Worm (Caenorhabditis elegans): ENCODE data around the gene best-14.

The best-14 gene

ce11 chrV:10536808-10537207, 21.0 kb upstream of the best-14 start (continued):
- peak; percentile 62 for TF ChIP-seq elt-2 (tag; optimal IDR thresholded peaks at IDR 0.05)
- peak; percentile 94 for TF ChIP-seq xbp-1 (tag; optimal IDR thresholded peaks at IDR 0.05)
- peak; percentile 78 for TF ChIP-seq egl-13 (tag; optimal IDR thresholded peaks at IDR 0.05)
- TF ChIP-seq fos-1 (tag; optimal IDR thresholded peaks at IDR 0.05): peak; percentile 92
- peak; percentile 94 for TF ChIP-seq nhr-19 (GFP tag; conservative IDR thresholded peaks at IDR 0.05)
- TF ChIP-seq nhr-77 (tag; optimal IDR thresholded peaks at IDR 0.05): peak; percentile 90
- peak; percentile 86 for TF ChIP-seq lir-3 (tag; optimal IDR thresholded peaks at IDR 0.05; ENCODE audit: poor library complexity)
- TF ChIP-seq mep-1 (tag; optimal IDR thresholded peaks at IDR 0.05): peak; percentile 99
- peak; percentile 84 for TF ChIP-seq ceh-88 (GFP tag; IDR thresholded peaks at IDR 0.05)
- peak; percentile 93 for TF ChIP-seq nhr-90 (tag; optimal IDR thresholded peaks at IDR 0.05; ENCODE audit: poor library complexity)
- TF ChIP-seq ceh-63 (GFP tag; optimal IDR thresholded peaks at IDR 0.05): no peak
- TF ChIP-seq nhr-47 (tag; optimal IDR thresholded peaks at IDR 0.05): peak; percentile 96
- peak; percentile 91 for TF ChIP-seq fkh-8 (tag; optimal IDR thresholded peaks at IDR 0.05)
- TF ChIP-seq nhr-11 (tag; optimal IDR thresholded peaks at IDR 0.05): peak; percentile 74
- TF ChIP-seq pag-3 (tag; optimal IDR thresholded peaks at IDR 0.05; ENCODE audit: borderline replicate concordance, insufficient read depth): no peak
- TF ChIP-seq aly-2 (tag; optimal IDR thresholded peaks at IDR 0.05): peak; percentile 89
- no peak for TF ChIP-seq nhr-28 (tag; optimal IDR thresholded peaks at IDR 0.05)
- peak; percentile 96 for TF ChIP-seq rnt-1 (tag; optimal IDR thresholded peaks at IDR 0.05)
- peak; percentile 77 for TF ChIP-seq sup-37 (GFP tag; optimal IDR thresholded peaks at IDR 0.05)
- TF ChIP-seq elt-3 (tag; optimal IDR thresholded peaks at IDR 0.05): peak in 3 of 6 experiments; percentile 78 to 84 (median 78)
- TF ChIP-seq blmp-1 (tag; optimal IDR thresholded peaks at IDR 0.05): peak; percentile 92
- TF ChIP-seq ceh-8 (GFP tag; optimal IDR thresholded peaks at IDR 0.05): peak; percentile 82
- TF ChIP-seq mab-9 (GFP tag; IDR thresholded peaks at IDR 0.05): peak; percentile 83
- peak; percentile 69 for TF ChIP-seq C04F5.9 (tag; optimal IDR thresholded peaks at IDR 0.05)
- TF ChIP-seq zip-4 (GFP tag; optimal IDR thresholded peaks at IDR 0.05): peak; percentile 74
- TF ChIP-seq ztf-11 (tag; optimal IDR thresholded peaks at IDR 0.05): peak in 1 of 2 experiments; percentile 80
- peak; percentile 95 for TF ChIP-seq snu-23 (GFP tag; optimal IDR thresholded peaks at IDR 0.05)
- peak; percentile 99 for TF ChIP-seq lin-14 (GFP tag; optimal IDR thresholded peaks at IDR 0.05)
- TF ChIP-seq grh-1 (GFP tag; IDR thresholded peaks at IDR 0.05): peak; percentile 92
- TF ChIP-seq nhr-237 (tag; optimal IDR thresholded peaks at IDR 0.05): peak; percentile 76
- TF ChIP-seq C16A3.4 (tag; optimal IDR thresholded peaks at IDR 0.05): peak; percentile 96
- no peak for TF ChIP-seq tlp-1 (tag; optimal IDR thresholded peaks at IDR 0.05)
- TF ChIP-seq F16B12.6 (tag; optimal IDR thresholded peaks at IDR 0.05): peak; percentile 57
- TF ChIP-seq mef-2 (tag; optimal IDR thresholded peaks at IDR 0.05): peak; percentile 72
- TF ChIP-seq snpc-4 (tag; optimal IDR thresholded peaks at IDR 0.05): peak; percentile 88
- TF ChIP-seq lin-15B (tag; optimal IDR thresholded peaks at IDR 0.05): peak; percentile 79
- TF ChIP-seq ces-1 (GFP tag; optimal IDR thresholded peaks at IDR 0.05): peak; percentile 43
- peak; percentile 88 for TF ChIP-seq isw-1 (GFP tag; IDR thresholded peaks at IDR 0.05)
- no peak for TF ChIP-seq unc-98 (GFP tag; IDR thresholded peaks at IDR 0.05)
- peak; percentile 84 for TF ChIP-seq unc-130 (tag; optimal IDR thresholded peaks at IDR 0.05)
- TF ChIP-seq unc-62 (GFP tag; optimal IDR thresholded peaks at IDR 0.05): no peak
- peak; percentile 79 for TF ChIP-seq pax-3 (tag; optimal IDR thresholded peaks at IDR 0.05)
- TF ChIP-seq nhr-12 (tag; optimal IDR thresholded peaks at IDR 0.05): no peak
- no peak for TF ChIP-seq Y116A8C.19 (tag; optimal IDR thresholded peaks at IDR 0.05; ENCODE audit: borderline replicate concordance)
- TF ChIP-seq nhr-84 (tag; optimal IDR thresholded peaks at IDR 0.05): no peak
